Worm (Caenorhabditis elegans) whole organism, L1 larva: ENCODE results near the gene srz-6.

Experiments used
- C04F5.9 ChIP-seq: sonication (generic microtip); optimal IDR thresholded peaks from 2 replicates; lab custom pipeline; 2016; ENCODE audit warnings: missing genetic modification characterization, missing compliant biosample characterization
- C34B4.2 ChIP-seq: sonication (generic microtip); optimal IDR thresholded peaks from 2 replicates; lab custom pipeline; 2017; ENCODE audit warnings: mild to moderate bottlenecking, missing genetic modification characterization, missing compliant biosample characterization
- ama-1 ChIP-seq: fragments of 150-350 bp; optimal IDR thresholded peaks from 2 replicates; lab custom pipeline; 2014
- blmp-1 ChIP-seq: fragments of 150-350 bp; optimal IDR thresholded peaks from 2 replicates; lab custom pipeline; 2014; ENCODE audit warnings: missing biosample characterization, missing genetic modification characterization
- ceh-63 ChIP-seq: fragments of 200-800 bp; sonication (Bioruptor generic); optimal IDR thresholded peaks from 2 replicates; lab custom pipeline; 2018; ENCODE audit warnings: mild to moderate bottlenecking, missing genetic modification characterization, missing compliant biosample characterization
- ceh-8 ChIP-seq: fragments of 200-800 bp; sonication (Bioruptor generic); optimal IDR thresholded peaks from 2 replicates; lab custom pipeline; 2018; ENCODE audit warnings: mild to moderate bottlenecking, missing genetic modification characterization, moderate library complexity, missing compliant biosample characterization
- ceh-90 ChIP-seq: sonication (generic microtip); optimal IDR thresholded peaks from 2 replicates; lab custom pipeline; 2016; ENCODE audit warnings: missing genetic modification characterization, missing compliant biosample characterization
- ces-1 ChIP-seq: fragments of 150-350 bp; optimal IDR thresholded peaks from 2 replicates; lab custom pipeline; 2014; ENCODE audit warnings: missing biosample characterization, missing genetic modification reagents, missing genetic modification characterization
- dpl-1 ChIP-seq, 3 experiments: fragments of 150-350 bp in 2 of 3; sonication (generic microtip) in 1 of 3; optimal IDR thresholded peaks; 2 replicates each; lab custom pipeline; 2014 to 2017; ENCODE audit warnings: missing biosample characterization in 3 of 3, missing genetic modification characterization in 3 of 3, missing genetic modification reagents in 3 of 3
- efl-1 ChIP-seq, 4 experiments: fragments of 150-350 bp; optimal IDR thresholded peaks in 3 of 4; peaks in 1 of 4; 1 replicate in 1 of 4; 2 replicates in 3 of 4; lab custom pipeline; 2014; ENCODE audit warnings: missing biosample characterization in 2 of 4, missing genetic modification characterization in 2 of 4, missing genetic modification reagents in 2 of 4
- egl-13 ChIP-seq: sonication (generic microtip); optimal IDR thresholded peaks from 2 replicates; lab custom pipeline; 2016; ENCODE audit warnings: missing genotype, missing genetic modification reagents, missing genetic modification characterization, missing compliant biosample characterization
- elt-3 ChIP-seq, 6 experiments: fragments of 150-350 bp in 1 of 6; sonication (generic microtip); optimal IDR thresholded peaks; 2 replicates each; lab custom pipeline; 2017 to 2018; ENCODE audit warnings: missing biosample characterization in 6 of 6, missing genetic modification characterization in 6 of 6, inconsistent platforms in 1 of 6
- fkh-10 ChIP-seq: sonication (generic microtip); optimal IDR thresholded peaks from 2 replicates; lab custom pipeline; 2017; ENCODE audit warnings: missing biosample characterization, missing genetic modification reagents, missing genetic modification characterization
- fkh-8 ChIP-seq: sonication (generic microtip); optimal IDR thresholded peaks from 2 replicates; lab custom pipeline; 2016; ENCODE audit warnings: mild to moderate bottlenecking, missing genetic modification characterization, missing compliant biosample characterization
- fos-1 ChIP-seq: fragments of 150-350 bp; optimal IDR thresholded peaks from 2 replicates; lab custom pipeline; 2014; ENCODE audit warnings: missing biosample characterization, missing genetic modification characterization
- hpl-2 ChIP-seq: fragments of 150-350 bp; optimal IDR thresholded peaks from 2 replicates; lab custom pipeline; 2014; ENCODE audit warnings: missing biosample characterization, missing genetic modification reagents, missing genetic modification characterization
- irx-1 ChIP-seq: sonication (generic microtip); optimal IDR thresholded peaks from 2 replicates; lab custom pipeline; 2016; ENCODE audit warnings: missing genetic modification characterization, missing compliant biosample characterization
- isw-1 ChIP-seq: fragments of 200-800 bp; sonication (Bioruptor generic); IDR thresholded peaks from 2 replicates; pipeline ENCODE4 v1.3.6; 2022; ENCODE audit warnings: missing genetic modification characterization, missing compliant biosample characterization
- jun-1 ChIP-seq: fragments of 150-350 bp; optimal IDR thresholded peaks from 2 replicates; lab custom pipeline; 2014; ENCODE audit warnings: missing biosample characterization, missing genetic modification reagents, missing genetic modification characterization
- lin-13 ChIP-seq: fragments of 150-350 bp; optimal IDR thresholded peaks from 2 replicates; lab custom pipeline; 2014; ENCODE audit warnings: missing biosample characterization, missing genetic modification reagents, missing genetic modification characterization
- lin-14 ChIP-seq: fragments of 200-800 bp; sonication (Bioruptor generic); optimal IDR thresholded peaks from 2 replicates; lab custom pipeline; 2018; ENCODE audit warnings: mild to moderate bottlenecking, missing genetic modification characterization, moderate library complexity, missing compliant biosample characterization
- lin-35 ChIP-seq, 2 experiments: fragments of 150-350 bp; optimal IDR thresholded peaks; 2 replicates each; lab custom pipeline; 2014; ENCODE audit warnings: missing biosample characterization in 2 of 2, missing genetic modification characterization in 2 of 2, missing genetic modification reagents in 2 of 2
- lin-39 ChIP-seq: fragments of 150-350 bp; optimal IDR thresholded peaks from 2 replicates; lab custom pipeline; 2014; ENCODE audit warnings: missing biosample characterization, missing genetic modification reagents, missing genetic modification characterization
- lir-3 ChIP-seq: sonication (generic microtip); optimal IDR thresholded peaks from 2 replicates; lab custom pipeline; 2016; ENCODE audit warnings: mild to moderate bottlenecking, missing genetic modification characterization, moderate library complexity, missing compliant biosample characterization; ENCODE audit not compliant: poor library complexity
- mef-2 ChIP-seq: fragments of 150-350 bp; optimal IDR thresholded peaks from 2 replicates; lab custom pipeline; 2014; ENCODE audit warnings: missing biosample characterization, missing genetic modification characterization
- nhr-11 ChIP-seq: fragments of 150-350 bp; optimal IDR thresholded peaks from 2 replicates; lab custom pipeline; 2014; ENCODE audit warnings: missing biosample characterization, missing genetic modification characterization
- nhr-20 ChIP-seq: sonication (generic microtip); optimal IDR thresholded peaks from 2 replicates; lab custom pipeline; 2016; ENCODE audit warnings: mild to moderate bottlenecking, missing genetic modification characterization, missing compliant biosample characterization
- nhr-28 ChIP-seq: fragments of 150-350 bp; optimal IDR thresholded peaks from 2 replicates; lab custom pipeline; 2014; ENCODE audit warnings: missing biosample characterization, missing genetic modification characterization
- nhr-47 ChIP-seq: sonication (generic microtip); optimal IDR thresholded peaks from 2 replicates; lab custom pipeline; 2016; ENCODE audit warnings: mild to moderate bottlenecking, missing genetic modification characterization, moderate library complexity, missing compliant biosample characterization
- nhr-71 ChIP-seq: sonication (generic microtip); optimal IDR thresholded peaks from 2 replicates; lab custom pipeline; 2016; ENCODE audit warnings: mild to moderate bottlenecking, missing genetic modification characterization, moderate library complexity, missing compliant biosample characterization
- nhr-76 ChIP-seq: sonication (generic microtip); optimal IDR thresholded peaks from 2 replicates; lab custom pipeline; 2017; ENCODE audit warnings: missing biosample characterization, missing genetic modification characterization
- nhr-85 ChIP-seq: sonication (generic microtip); peaks from one replicate; lab custom pipeline; 2016; ENCODE audit warnings: missing genetic modification characterization, inconsistent platforms, missing compliant biosample characterization
- pqm-1 ChIP-seq: sonication (generic microtip); optimal IDR thresholded peaks from 3 replicates; lab custom pipeline; 2017; ENCODE audit warnings: missing biosample characterization, missing genetic modification characterization
- skn-1 ChIP-seq: fragments of 150-350 bp; optimal IDR thresholded peaks from 2 replicates; lab custom pipeline; 2014; ENCODE audit warnings: missing biosample characterization, missing genetic modification characterization
- snpc-4 ChIP-seq: fragments of 150-350 bp; optimal IDR thresholded peaks from 2 replicates; lab custom pipeline; 2014; ENCODE audit warnings: missing biosample characterization, missing genetic modification characterization
- sox-4 ChIP-seq: sonication (generic microtip); optimal IDR thresholded peaks from 2 replicates; lab custom pipeline; 2016; ENCODE audit warnings: missing genetic modification characterization, missing compliant biosample characterization
- sptf-1 ChIP-seq: fragments of 150-350 bp; optimal IDR thresholded peaks from 2 replicates; lab custom pipeline; 2014; ENCODE audit warnings: missing biosample characterization, missing genetic modification characterization
- swsn-7 ChIP-seq: sonication (generic microtip); optimal IDR thresholded peaks from 2 replicates; lab custom pipeline; 2016; ENCODE audit warnings: missing genetic modification characterization, missing compliant biosample characterization
- tbx-2 ChIP-seq: sonication (generic microtip); optimal IDR thresholded peaks from 2 replicates; lab custom pipeline; 2016; ENCODE audit warnings: missing genetic modification characterization, missing compliant biosample characterization
- tlp-1 ChIP-seq: fragments of 150-350 bp; optimal IDR thresholded peaks from 2 replicates; lab custom pipeline; 2014; ENCODE audit warnings: missing biosample characterization, missing genetic modification characterization
- unc-30 ChIP-seq: sonication (generic microtip); optimal IDR thresholded peaks from 2 replicates; lab custom pipeline; 2017; ENCODE audit warnings: missing biosample characterization, missing genetic modification characterization
- unc-62 ChIP-seq: fragments of 150-350 bp; optimal IDR thresholded peaks from 2 replicates; lab custom pipeline; 2014; ENCODE audit warnings: missing biosample characterization, missing genetic modification reagents, missing genetic modification characterization
- unc-86 ChIP-seq: sonication (generic microtip); optimal IDR thresholded peaks from 2 replicates; lab custom pipeline; 2016; ENCODE audit warnings: missing genetic modification characterization, missing compliant biosample characterization
- unc-98 ChIP-seq: fragments of 200-800 bp; sonication (Bioruptor generic); IDR thresholded peaks from 2 replicates; pipeline ENCODE4 v1.3.6; 2022; ENCODE audit warnings: missing genetic modification characterization, missing compliant biosample characterization
- zag-1 ChIP-seq: fragments of 150-350 bp; optimal IDR thresholded peaks from 2 replicates; lab custom pipeline; 2014; ENCODE audit warnings: missing biosample characterization, missing genetic modification characterization
- zip-4 ChIP-seq: fragments of 200-800 bp; sonication (Bioruptor generic); optimal IDR thresholded peaks from 2 replicates; lab custom pipeline; 2018; ENCODE audit warnings: mild to moderate bottlenecking, missing genetic modification characterization, moderate library complexity, missing compliant biosample characterization
- ztf-11 ChIP-seq, 2 experiments: sonication (generic microtip); optimal IDR thresholded peaks; 2 replicates each; lab custom pipeline; 2016 to 2017; ENCODE audit warnings: missing genetic modification characterization in 2 of 2, missing biosample characterization in 1 of 2, missing compliant biosample characterization in 1 of 2
- ztf-4 ChIP-seq: fragments of 150-350 bp; optimal IDR thresholded peaks from 2 replicates; lab custom pipeline; 2014; ENCODE audit warnings: missing biosample characterization, missing genetic modification characterization

The srz-6 gene

DNA sequence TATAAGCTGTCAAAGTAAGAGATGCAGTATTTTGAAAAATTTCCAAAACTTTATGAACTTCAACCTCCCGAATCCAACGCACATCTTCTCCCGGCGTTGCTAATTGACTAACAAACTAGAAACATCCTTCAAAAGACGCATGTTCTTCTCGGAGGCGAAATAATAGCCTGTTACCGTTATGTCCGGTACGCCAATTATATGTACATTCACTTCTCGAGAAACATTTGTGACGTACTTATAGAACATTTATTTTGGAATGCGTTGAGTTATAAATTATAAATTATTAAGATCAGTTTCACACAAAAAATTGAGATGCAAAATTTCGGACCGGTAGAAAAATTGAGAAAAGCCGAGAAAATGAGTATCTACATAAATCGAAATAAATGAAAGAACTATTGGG is 4.9 kb downstream of the srz-6 start, which contains the start of gene T21B4.3:
T21B4.3 (minus strand) TSS at position 101 of the 400 bp plus-strand sequence.
- TF ChIP-seq lin-39 (tag; lab: Kevin White, UChicago) (no peak), nhr-47 (tag; lab: Kevin White, UChicago) (no peak), unc-30 (no peak), ceh-90 (tag; lab: Kevin White, UChicago) (no peak), mef-2 (tag; lab: Kevin White, UChicago) (no peak), sptf-1 (tag; lab: Kevin White, UChicago) (no peak), dpl-1 (GFP tag; optimal IDR thresholded peaks at IDR 0.05; lab: Kevin White, UChicago) (no peak), snpc-4 (no peak), swsn-7 (tag; lab: Kevin White, UChicago) (no peak), unc-86 (tag; lab: Kevin White, UChicago) (no peak), sox-4 (no peak), lir-3 (tag; lab: Kevin White, UChicago) (no peak), isw-1 (GFP tag; lab: Robert Waterston, UW) (no peak), zip-4 (no peak), C04F5.9 (tag; lab: Kevin White, UChicago) (no peak), nhr-20 (tag; lab: Kevin White, UChicago) (no peak), ces-1 (GFP tag; lab: Kevin White, UChicago) (no peak), tlp-1 (tag; lab: Kevin White, UChicago) (no peak)
- TF ChIP-seq, all 84 proteins: peak for 0

- TF ChIP-seq tbx-2 (tag; lab: Kevin White, UChicago) = no peak
- no peak for TF ChIP-seq nhr-85
- TF ChIP-seq lin-14 (GFP tag; lab: Kevin White, UChicago) = peak; percentile 67
- no peak for TF ChIP-seq elt-3 (tag; optimal IDR thresholded peaks at IDR 0.05; lab: Kevin White, UChicago)
- no peak for TF ChIP-seq lin-35 (GFP tag; optimal IDR thresholded peaks at IDR 0.05; lab: Kevin White, UChicago)
- no peak for TF ChIP-seq jun-1 (tag; lab: Kevin White, UChicago)
- no peak for TF ChIP-seq pqm-1
- no peak for TF ChIP-seq fos-1 (tag; lab: Kevin White, UChicago)
- no peak for TF ChIP-seq blmp-1
- TF ChIP-seq C34B4.2 = no peak
- no peak for TF ChIP-seq nhr-20 (tag; lab: Kevin White, UChicago)
- TF ChIP-seq snpc-4 = no peak
- no peak for TF ChIP-seq ceh-8 (GFP tag; lab: Kevin White, UChicago)
- TF ChIP-seq skn-1 (tag; lab: Kevin White, UChicago) = no peak
- TF ChIP-seq unc-62 (GFP tag; lab: Kevin White, UChicago) = no peak
- no peak for TF ChIP-seq isw-1 (GFP tag; lab: Robert Waterston, UW)
- TF ChIP-seq nhr-11 = no peak
- TF ChIP-seq nhr-71 (tag; lab: Kevin White, UChicago) = peak; percentile 18
- peak in 1 of 3 experiments; percentile 21 for TF ChIP-seq dpl-1 (GFP tag; optimal IDR thresholded peaks at IDR 0.05; lab: Kevin White, UChicago)
- no peak for TF ChIP-seq mef-2 (tag; lab: Kevin White, UChicago)
- TF ChIP-seq nhr-28 (tag; lab: Kevin White, UChicago) = no peak
- no peak for TF ChIP-seq sox-4
- no peak for TF ChIP-seq unc-98 (GFP tag; lab: Robert Waterston, UW)
- TF ChIP-seq efl-1 (optimal IDR thresholded peaks at IDR 0.05; lab: Kevin White, UChicago) = peak; percentile 8 to 72
- peak; percentile 29 to 80 for TF ChIP-seq efl-1 (GFP tag; optimal IDR thresholded peaks at IDR 0.05 in 1 of 2; lab: Kevin White, UChicago)
- TF ChIP-seq ces-1 (GFP tag; lab: Kevin White, UChicago) = no peak
- no peak for TF ChIP-seq ceh-63 (GFP tag; lab: Kevin White, UChicago)
- no peak for TF ChIP-seq egl-13 (tag; lab: Kevin White, UChicago)
- TF ChIP-seq ama-1 = no peak
- TF ChIP-seq fkh-10 (GFP tag; lab: Kevin White, UChicago) = peak; percentile 78
Measured at ce11 chrII:12499969-12500368, 7.9 kb downstream of the srz-6 start.

DNA sequence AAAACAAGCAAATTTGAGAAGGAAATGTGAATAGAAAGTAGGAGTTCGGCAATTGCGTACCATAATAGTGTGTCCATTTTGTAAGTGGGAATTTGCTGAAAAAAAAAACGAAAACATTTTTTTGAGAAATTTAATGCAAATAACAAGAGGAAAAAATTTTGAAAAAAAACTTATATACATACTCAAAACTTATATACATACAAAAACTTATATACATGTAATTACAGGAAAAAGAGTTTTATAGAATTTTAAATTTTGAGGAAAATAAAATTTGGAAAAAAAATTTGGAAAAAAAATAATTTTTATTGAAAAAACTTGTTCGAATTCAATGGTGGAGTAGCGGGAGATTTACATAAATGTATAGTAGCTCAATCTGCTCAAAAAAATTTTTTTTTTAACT is 10.7 kb downstream of the srz-6 start, which contains the start of gene ador-1:
ador-1 (minus strand) TSS at position 101 of the 400 bp plus-strand sequence.
- TF ChIP-seq nhr-76 (tag; lab: Kevin White, UChicago) = no peak
- no peak for TF ChIP-seq jun-1 (tag; lab: Kevin White, UChicago)
- TF ChIP-seq C04F5.9 (tag; lab: Kevin White, UChicago) = no peak
- no peak for TF ChIP-seq fkh-8
- TF ChIP-seq ama-1 = no peak
- no peak for TF ChIP-seq pqm-1
- no peak for TF ChIP-seq zag-1 (tag; lab: Kevin White, UChicago)
- TF ChIP-seq lin-39 (tag; lab: Kevin White, UChicago) = no peak
- no peak for TF ChIP-seq ceh-8 (GFP tag; lab: Kevin White, UChicago)
- TF ChIP-seq nhr-47 (tag; lab: Kevin White, UChicago) = no peak
- TF ChIP-seq ztf-11 (tag; optimal IDR thresholded peaks at IDR 0.05; lab: Kevin White, UChicago) = no peak
- no peak for TF ChIP-seq irx-1
- TF ChIP-seq lin-13 = no peak
- TF ChIP-seq ztf-4 = no peak
- TF ChIP-seq hpl-2 (GFP tag; lab: Kevin White, UChicago) = no peak
- TF ChIP-seq lin-14 (GFP tag; lab: Kevin White, UChicago) = no peak
- TF ChIP-seq, all 84 proteins: peak for 0
